Worm (Caenorhabditis elegans): ENCODE measurements around the gene srv-6.

The srv-6 gene

ce11 chrX:4209131-4209530, 47.7 kb upstream of the srv-6 start (continued):
- TF ChIP-seq him-1 (tag; optimal IDR thresholded peaks at IDR 0.05) (peak; percentile 24), sea-2 (GFP tag; IDR thresholded peaks at IDR 0.05) (0 out of 2 replicates have a peak, but pooled peaks have one; percentile 35), madf-6 (GFP tag; IDR thresholded peaks at IDR 0.05) (peak; percentile 41), Y95B8A.8 (GFP tag; IDR thresholded peaks at IDR 0.05) (peak; percentile 59; the same call in 1 of the 2 replicates), ztf-18 (tag; optimal IDR thresholded peaks at IDR 0.05) (peak; percentile 68), nhr-80 (tag; optimal IDR thresholded peaks at IDR 0.05) (peak; percentile 90), fkh-3 (tag; optimal IDR thresholded peaks at IDR 0.05) (no peak), ztf-26 (tag; optimal IDR thresholded peaks at IDR 0.05) (peak; percentile 100), tbx-9 (tag; optimal IDR thresholded peaks at IDR 0.05; ENCODE audit: borderline replicate concordance) (no peak), ama-1 (optimal IDR thresholded peaks at IDR 0.05) (no peak), ama-1 (GFP tag; optimal IDR thresholded peaks at IDR 0.05) (peak; percentile 26 to 68), hrde-1 (tag; optimal IDR thresholded peaks at IDR 0.05; ENCODE audit: borderline replicate concordance) (no peak), B0336.3 (GFP tag; IDR thresholded peaks at IDR 0.05) (peak; percentile 98), cebp-1 (GFP tag; IDR thresholded peaks at IDR 0.05) (peak; percentile 81), cebp-1 (tag; optimal IDR thresholded peaks at IDR 0.05) (peak; percentile 98), ekl-4 (GFP tag; IDR thresholded peaks at IDR 0.05) (peak; percentile 95), ZK185.1 (tag; optimal IDR thresholded peaks at IDR 0.05; ENCODE audit: poor library complexity, severe bottlenecking) (peak; percentile 98), ceh-40 (GFP tag; IDR thresholded peaks at IDR 0.05) (peak; percentile 80; the same call in 1 of the 2 replicates), aptf-2 (GFP tag; conservative IDR thresholded peaks at IDR 0.05) (0 out of 2 replicates have a peak, but pooled peaks have one; percentile 57), hmg-1.2 (GFP tag; IDR thresholded peaks at IDR 0.05) (peak; percentile 90), nhr-120 (GFP tag; IDR thresholded peaks at IDR 0.05) (0 out of 2 replicates have a peak, but pooled peaks have one; percentile 69), F22D6.2 (tag; optimal IDR thresholded peaks at IDR 0.05) (peak; percentile 96), akir-1 (GFP tag; optimal IDR thresholded peaks at IDR 0.05) (peak; percentile 77), nhr-27 (tag; optimal IDR thresholded peaks at IDR 0.05) (peak; percentile 89), Y53F4B.3 (GFP tag; IDR thresholded peaks at IDR 0.05) (no peak), ceh-100 (GFP tag; IDR thresholded peaks at IDR 0.05) (peak; percentile 85), B0261.1 (tag; optimal IDR thresholded peaks at IDR 0.05) (peak; percentile 49), atf-7 (tag; optimal IDR thresholded peaks at IDR 0.05) (peak; percentile 98), attf-3 (GFP tag; conservative IDR thresholded peaks at IDR 0.05) (0 out of 2 replicates have a peak, but pooled peaks have one; percentile 21), dox-1 (GFP tag; IDR thresholded peaks at IDR 0.05) (peak; percentile 99), madf-8 (GFP tag; conservative IDR thresholded peaks at IDR 0.05) (no peak), lin-26 (GFP tag; IDR thresholded peaks at IDR 0.05) (peak; percentile 86), egl-18 (GFP tag; IDR thresholded peaks at IDR 0.05) (peak; percentile 99), F10E7.11 (tag; optimal IDR thresholded peaks at IDR 0.05) (peak; percentile 97), mel-28 (tag; optimal IDR thresholded peaks at IDR 0.05; ENCODE audit: borderline replicate concordance) (no peak), chd-7 (tag; optimal IDR thresholded peaks at IDR 0.05) (peak; percentile 96), mes-4 (tag; optimal IDR thresholded peaks at IDR 0.05) (no peak), F23B12.7 (tag; optimal IDR thresholded peaks at IDR 0.05; ENCODE audit: insufficient read depth) (peak; percentile 97), rec-8 (tag; optimal IDR thresholded peaks at IDR 0.05) (peak; percentile 10 to 26), rcor-1 (GFP tag; IDR thresholded peaks at IDR 0.05) (peak; percentile 97), madf-10 (tag; optimal IDR thresholded peaks at IDR 0.05) (peak; percentile 96), tbp1 (GFP tag; optimal IDR thresholded peaks at IDR 0.05) (peak; percentile 79), B0035.1 (tag; optimal IDR thresholded peaks at IDR 0.05) (peak; percentile 95), aptf-3 (GFP tag; IDR thresholded peaks at IDR 0.05) (no peak), unc-62 (GFP tag; optimal IDR thresholded peaks at IDR 0.05) (peak; percentile 39), ceh-27 (GFP tag; optimal IDR thresholded peaks at IDR 0.05) (peak; percentile 99), C06A6.2 (GFP tag; conservative IDR thresholded peaks at IDR 0.05) (peak; percentile 98), lag-1 (GFP tag; IDR thresholded peaks at IDR 0.05) (peak; percentile 96), ztf-28 (GFP tag; IDR thresholded peaks at IDR 0.05) (no peak)
